Fruit fly (Drosophila melanogaster) whole organism, wandering third instar larva: Measurements from ENCODE around the gene CG11417.

Experiments
- N ChIP-seq: fragments of >200 bp; optimal IDR thresholded peaks from 2 replicates; lab custom pipeline; 2018; ENCODE audit warnings: missing biosample characterization, missing external identifiers, missing genetic modification characterization
- br ChIP-seq: fragments of 200-800 bp; sonication (Bioruptor generic); optimal IDR thresholded peaks from 2 replicates; lab custom pipeline; 2016; ENCODE audit warnings: missing biosample characterization, missing genetic modification characterization
- fru ChIP-seq: fragments of 200-800 bp; sonication (Bioruptor generic); optimal IDR thresholded peaks from 3 replicates; lab custom pipeline; 2016; ENCODE audit warnings: missing biosample characterization, mild to moderate bottlenecking, missing genetic modification characterization

DNA sequence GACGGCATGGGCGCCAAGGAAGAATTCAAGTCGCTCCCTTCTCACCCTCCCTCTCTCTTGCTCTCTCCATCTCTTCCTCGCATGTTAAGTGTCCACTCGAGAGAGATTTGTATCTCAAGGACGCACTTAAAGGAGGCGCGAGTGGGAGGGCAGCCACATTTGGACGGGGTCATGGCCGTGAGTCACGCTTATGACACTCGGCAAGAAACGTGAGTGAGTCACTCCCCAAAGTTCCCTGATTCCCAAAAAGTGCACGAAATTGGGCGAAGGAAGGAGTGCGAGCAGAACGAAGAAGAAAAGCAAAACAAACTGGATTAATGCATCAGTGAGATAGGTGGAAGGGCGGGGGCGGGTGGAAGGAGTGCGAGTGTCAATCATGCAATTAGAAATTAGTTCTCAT, 32.8 kb upstream of the CG11417 start:
- TF ChIP-seq fru (GFP tag; lab: Kevin White, UChicago) = no peak
- no peak for TF ChIP-seq br
- no peak for TF ChIP-seq N (GFP tag; lab: Kevin White, UChicago)
